Worm (Caenorhabditis elegans): ENCODE results near the gene rib-1.
A peak's percentile ranks its signal among the peaks of the same experiment; 100 is the strongest.

rib-1 gene

DNA sequence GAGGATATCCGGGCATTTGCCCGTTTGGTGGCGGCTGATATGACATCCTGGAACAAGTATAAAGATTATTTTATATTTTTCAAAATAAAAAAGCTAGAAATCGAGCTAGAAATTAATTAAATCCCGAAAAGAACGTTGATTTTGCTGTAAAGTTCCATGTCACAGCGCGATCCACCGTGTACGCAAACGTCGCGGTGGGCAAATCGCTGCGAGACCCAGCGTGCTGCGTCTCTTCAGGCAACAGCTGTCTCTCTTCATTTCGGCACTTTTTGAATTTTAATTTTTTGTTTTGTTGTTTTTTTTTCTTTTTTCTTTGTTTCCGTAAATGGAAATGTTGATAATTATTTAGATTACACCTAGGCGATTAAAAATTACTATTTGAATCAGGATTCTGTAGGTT lies 12.4 kb upstream of the rib-1 start, which contains the start of gene sec-24.1 (continued):
- TF ChIP-seq F49E8.2 (tag; optimal IDR thresholded peaks at IDR 0.05; ENCODE audit: insufficient read depth) (peak; percentile 76), ztf-3 (GFP tag; optimal IDR thresholded peaks at IDR 0.05) (no peak), T07F8.4 (tag; optimal IDR thresholded peaks at IDR 0.05) (no peak), rpc-1 (optimal IDR thresholded peaks at IDR 0.05) (peak; percentile 15), rpc-1 (tag; optimal IDR thresholded peaks at IDR 0.05) (no peak), mel-28 (tag; optimal IDR thresholded peaks at IDR 0.05; ENCODE audit: borderline replicate concordance) (no peak), fkh-3 (tag; optimal IDR thresholded peaks at IDR 0.05) (no peak), K11D2.4 (GFP tag; IDR thresholded peaks at IDR 0.05) (no peak), athp-1 (tag; optimal IDR thresholded peaks at IDR 0.05) (peak; percentile 32), Y79H2A.3 (GFP tag; conservative IDR thresholded peaks at IDR 0.05) (no peak), F57A8.1 (GFP tag; optimal IDR thresholded peaks at IDR 0.05) (no peak), ceh-27 (GFP tag; optimal IDR thresholded peaks at IDR 0.05) (peak; percentile 49), nfyb-1 (GFP tag; IDR thresholded peaks at IDR 0.05) (peak; percentile 59; the same call in 1 of the 2 replicates), C17E4.6 (GFP tag; IDR thresholded peaks at IDR 0.05) (peak; percentile 15; the same call in 1 of the 2 replicates), snpc-4 (GFP tag; optimal IDR thresholded peaks at IDR 0.05) (no peak), snpc-4 (tag; optimal IDR thresholded peaks at IDR 0.05) (peak; percentile 41 to 55 (median 46)), madf-8 (GFP tag; conservative IDR thresholded peaks at IDR 0.05) (no peak), F33H1.4 (GFP tag; IDR thresholded peaks at IDR 0.05) (peak; percentile 99), tbx-9 (tag; optimal IDR thresholded peaks at IDR 0.05; ENCODE audit: borderline replicate concordance) (no peak), ZK185.1 (tag; optimal IDR thresholded peaks at IDR 0.05; ENCODE audit: poor library complexity, severe bottlenecking) (peak; percentile 58), madf-10 (tag; optimal IDR thresholded peaks at IDR 0.05) (peak; percentile 26), lir-1 (GFP tag; conservative IDR thresholded peaks at IDR 0.05) (0 out of 2 replicates have a peak, but pooled peaks have one; percentile 21), Y53G8AR.9 (GFP tag; conservative IDR thresholded peaks at IDR 0.05) (peak; percentile 82), tlf-1 (GFP tag; optimal IDR thresholded peaks at IDR 0.05) (peak; percentile 69), mes-4 (tag; optimal IDR thresholded peaks at IDR 0.05) (no peak), pbrm-1 (GFP tag; IDR thresholded peaks at IDR 0.05) (peak; percentile 83), attf-5 (GFP tag; optimal IDR thresholded peaks at IDR 0.05) (peak; percentile 56), F39B2.1 (GFP tag; IDR thresholded peaks at IDR 0.05) (no peak), lin-35 (GFP tag; optimal IDR thresholded peaks at IDR 0.05) (peak in 1 of 3 experiments; percentile 94), him-1 (tag; optimal IDR thresholded peaks at IDR 0.05) (no peak), F52B5.7 (tag; optimal IDR thresholded peaks at IDR 0.05) (no peak), nhr-120 (GFP tag; IDR thresholded peaks at IDR 0.05) (no peak), lag-1 (GFP tag; IDR thresholded peaks at IDR 0.05) (no peak), egrh-3 (GFP tag; IDR thresholded peaks at IDR 0.05) (0 out of 2 replicates have a peak, but pooled peaks have one; percentile 32), nhr-179 (tag; optimal IDR thresholded peaks at IDR 0.05) (no peak), pha-4 (tag; optimal IDR thresholded peaks at IDR 0.05) (no peak), ceh-40 (GFP tag; IDR thresholded peaks at IDR 0.05) (no peak), aptf-3 (GFP tag; IDR thresholded peaks at IDR 0.05) (no peak), ztf-6 (GFP tag; IDR thresholded peaks at IDR 0.05) (no peak), atf-7 (tag; optimal IDR thresholded peaks at IDR 0.05) (no peak), Y67H2A.10 (GFP tag; conservative IDR thresholded peaks at IDR 0.05) (no peak)

All from whole organism, young adult.